Worm (Caenorhabditis elegans) whole organism, young adult: ENCODE data around the gene sec-61.A.

Experiments used
- B0261.1 ChIP-seq: sonication (generic microtip); optimal IDR thresholded peaks from 2 replicates; lab custom pipeline; 2016; ENCODE audit warnings: mild to moderate bottlenecking, missing genetic modification characterization, moderate library complexity, missing compliant biosample characterization
- B0336.3 ChIP-seq: fragments of 200-800 bp; sonication (Bioruptor generic); IDR thresholded peaks from 2 replicates; pipeline ENCODE4 v1.3.6; 2022; ENCODE audit warnings: missing genetic modification characterization, missing compliant biosample characterization
- C17E4.6 ChIP-seq: fragments of 200-800 bp; sonication (Bioruptor generic); IDR thresholded peaks from 2 replicates; pipeline ENCODE4 v1.3.6; 2022; ENCODE audit warnings: missing genetic modification reagents, missing genetic modification characterization, missing compliant biosample characterization
- F33H1.4 ChIP-seq: fragments of 200-800 bp; sonication (Bioruptor generic); IDR thresholded peaks from 2 replicates; pipeline ENCODE4 v1.3.6; 2022; ENCODE audit warnings: missing genetic modification reagents, missing genetic modification characterization, missing compliant biosample characterization
- F49E8.2 ChIP-seq: sonication (generic microtip); optimal IDR thresholded peaks from 3 replicates; lab custom pipeline; 2017; ENCODE audit warnings: missing genetic modification characterization, mild to moderate bottlenecking, missing compliant biosample characterization, antibody characterized with exemption, moderate library complexity; ENCODE audit not compliant: insufficient read depth
- F55B11.4 ChIP-seq: sonication (generic microtip); optimal IDR thresholded peaks from 2 replicates; lab custom pipeline; 2016; ENCODE audit warnings: missing compliant biosample characterization, missing genetic modification characterization, borderline replicate concordance; ENCODE audit not compliant: insufficient read depth
- F57A8.1 ChIP-seq: fragments of 200-800 bp; sonication (Bioruptor generic); optimal IDR thresholded peaks from 2 replicates; lab custom pipeline; 2018; ENCODE audit warnings: mild to moderate bottlenecking, missing genetic modification characterization, moderate library complexity, missing compliant biosample characterization
- K12H6.12 ChIP-seq: fragments of 200-800 bp; sonication (Bioruptor generic); optimal IDR thresholded peaks from 2 replicates; lab custom pipeline; 2018; ENCODE audit warnings: mild to moderate bottlenecking, missing genetic modification characterization, missing compliant biosample characterization
- Y56A3A.18 ChIP-seq: fragments of 200-800 bp; sonication (Bioruptor generic); IDR thresholded peaks from 2 replicates; pipeline ENCODE4 v1.3.6; 2022; ENCODE audit warnings: missing genetic modification reagents, missing genetic modification characterization, missing compliant biosample characterization
- akir-1 ChIP-seq: fragments of 200-800 bp; sonication (Bioruptor generic); optimal IDR thresholded peaks from 2 replicates; lab custom pipeline; 2018; ENCODE audit warnings: mild to moderate bottlenecking, missing genetic modification characterization, moderate library complexity, missing compliant biosample characterization
- atf-7 ChIP-seq: sonication (generic microtip); optimal IDR thresholded peaks from 2 replicates; lab custom pipeline; 2017; ENCODE audit warnings: mild to moderate bottlenecking, missing genetic modification characterization, missing compliant biosample characterization
- attf-5 ChIP-seq: fragments of 200-800 bp; sonication (Bioruptor generic); optimal IDR thresholded peaks from 2 replicates; lab custom pipeline; 2018; ENCODE audit warnings: mild to moderate bottlenecking, missing genetic modification characterization, missing compliant biosample characterization
- attf-6 ChIP-seq: fragments of 200-800 bp; sonication (Bioruptor generic); IDR thresholded peaks from 2 replicates; pipeline ENCODE4 v1.3.6; 2022; ENCODE audit warnings: missing genetic modification reagents, missing genetic modification characterization, missing compliant biosample characterization
- cebp-1 ChIP-seq, 2 experiments: fragments of 200-800 bp in 1 of 2; sonication (Bioruptor generic) in 1 of 2; sonication (generic microtip) in 1 of 2; IDR thresholded peaks in 1 of 2; optimal IDR thresholded peaks in 1 of 2; 2 replicates each; pipeline versions ENCODE4 v1.3.6 to Lab custom; 2017 to 2022; ENCODE audit warnings: missing compliant biosample characterization in 2 of 2, missing genetic modification characterization in 2 of 2, mild to moderate bottlenecking in 1 of 2, missing genetic modification reagents in 1 of 2, moderate library complexity in 1 of 2
- dox-1 ChIP-seq: fragments of 200-800 bp; sonication (Bioruptor generic); IDR thresholded peaks from 2 replicates; pipeline ENCODE4 v1.3.6; 2022; ENCODE audit warnings: missing genetic modification reagents, missing genetic modification characterization, missing compliant biosample characterization
- dpl-1 ChIP-seq: fragments of 150-350 bp; optimal IDR thresholded peaks from 2 replicates; lab custom pipeline; 2014; ENCODE audit warnings: missing biosample characterization, missing genetic modification reagents, missing genetic modification characterization
- ekl-4 ChIP-seq: fragments of 200-800 bp; sonication (Bioruptor generic); IDR thresholded peaks from 2 replicates; pipeline ENCODE4 v1.3.6; 2022; ENCODE audit warnings: missing genetic modification reagents, missing genetic modification characterization, missing compliant biosample characterization
- hmg-1.2 ChIP-seq: fragments of 200-800 bp; sonication (Bioruptor generic); IDR thresholded peaks from 2 replicates; pipeline ENCODE4 v1.3.6; 2022; ENCODE audit warnings: missing genetic modification reagents, missing genetic modification characterization, missing compliant biosample characterization
- let-607 ChIP-seq, 2 experiments: fragments of 200-800 bp in 1 of 2; sonication (Bioruptor generic) in 1 of 2; sonication (generic microtip) in 1 of 2; optimal IDR thresholded peaks; 2 replicates each; lab custom pipeline; 2016 to 2018; ENCODE audit warnings: mild to moderate bottlenecking in 2 of 2, missing compliant biosample characterization in 2 of 2, missing genetic modification characterization in 2 of 2, moderate library complexity in 2 of 2, missing genotype in 1 of 2
- lin-40 ChIP-seq: sonication (generic microtip); optimal IDR thresholded peaks from 2 replicates; lab custom pipeline; 2016; ENCODE audit warnings: missing genetic modification characterization, mild to moderate bottlenecking, missing compliant biosample characterization, missing genotype, missing genetic modification reagents
- lin-54 ChIP-seq: fragments of 200-800 bp; sonication (Bioruptor generic); optimal IDR thresholded peaks from 2 replicates; lab custom pipeline; 2018; ENCODE audit warnings: mild to moderate bottlenecking, missing genetic modification characterization, missing compliant biosample characterization
- lsl-1 ChIP-seq: fragments of 200-800 bp; sonication (Bioruptor generic); optimal IDR thresholded peaks from 2 replicates; lab custom pipeline; 2018; ENCODE audit warnings: mild to moderate bottlenecking, missing genetic modification characterization, moderate library complexity, missing compliant biosample characterization
- mes-4 ChIP-seq: sonication (generic microtip); optimal IDR thresholded peaks from 2 replicates; lab custom pipeline; 2016; ENCODE audit warnings: missing genotype, missing genetic modification characterization, missing compliant biosample characterization
- nfya-1 ChIP-seq: sonication (generic microtip); optimal IDR thresholded peaks from 2 replicates; lab custom pipeline; 2017; ENCODE audit warnings: antibody characterized with exemption, missing compliant biosample characterization, missing genetic modification characterization, borderline replicate concordance; ENCODE audit not compliant: insufficient read depth
- nhr-80 ChIP-seq: sonication (generic microtip); optimal IDR thresholded peaks from 2 replicates; lab custom pipeline; 2016; ENCODE audit warnings: missing genetic modification characterization, missing compliant biosample characterization
- nhr-90 ChIP-seq: sonication (generic microtip); optimal IDR thresholded peaks from 2 replicates; lab custom pipeline; 2016; ENCODE audit warnings: missing genotype, mild to moderate bottlenecking, missing genetic modification characterization, missing compliant biosample characterization
- pbrm-1 ChIP-seq: fragments of 200-800 bp; sonication (Bioruptor generic); IDR thresholded peaks from 2 replicates; pipeline ENCODE4 v1.3.6; 2022; ENCODE audit warnings: missing genetic modification reagents, missing genetic modification characterization, missing compliant biosample characterization
- rec-8 ChIP-seq, 2 experiments: sonication (generic microtip); optimal IDR thresholded peaks; 2 replicates each; lab custom pipeline; 2016; ENCODE audit warnings: mild to moderate bottlenecking in 2 of 2, missing genetic modification characterization in 2 of 2, missing genetic modification reagents in 2 of 2, missing genotype in 2 of 2, missing biosample characterization in 1 of 2, missing compliant biosample characterization in 1 of 2, moderate library complexity in 1 of 2
- sdz-38 ChIP-seq: sonication (generic microtip); optimal IDR thresholded peaks from 2 replicates; lab custom pipeline; 2016; ENCODE audit warnings: missing genotype, missing genetic modification characterization, missing compliant biosample characterization
- snpc-4 ChIP-seq, 5 experiments: fragments of 150-350 bp in 1 of 5; sonication (generic microtip) in 4 of 5; optimal IDR thresholded peaks; 2 replicates each; lab custom pipeline; 2014 to 2018; ENCODE audit warnings: missing genetic modification characterization in 5 of 5, missing biosample characterization in 3 of 5, antibody characterized with exemption in 2 of 5, mild to moderate bottlenecking in 2 of 5, missing compliant biosample characterization in 2 of 5, missing genotype in 2 of 5, moderate library complexity in 2 of 5, missing genetic modification reagents in 1 of 5
- tbp1 ChIP-seq: fragments of 200-800 bp; sonication (Bioruptor generic); optimal IDR thresholded peaks from 2 replicates; lab custom pipeline; 2018; ENCODE audit warnings: mild to moderate bottlenecking, missing genetic modification characterization, missing compliant biosample characterization
- ztf-25 ChIP-seq: fragments of 200-800 bp; sonication (Bioruptor generic); IDR thresholded peaks from 2 replicates; pipeline ENCODE4 v1.3.6; 2022; ENCODE audit warnings: missing genetic modification reagents, missing genetic modification characterization, missing compliant biosample characterization
- ztf-28 ChIP-seq: fragments of 200-800 bp; sonication (Bioruptor generic); IDR thresholded peaks from 2 replicates; pipeline ENCODE4 v1.3.6; 2022; ENCODE audit warnings: missing genetic modification reagents, missing genetic modification characterization, missing compliant biosample characterization

Gene sec-61.A

DNA sequence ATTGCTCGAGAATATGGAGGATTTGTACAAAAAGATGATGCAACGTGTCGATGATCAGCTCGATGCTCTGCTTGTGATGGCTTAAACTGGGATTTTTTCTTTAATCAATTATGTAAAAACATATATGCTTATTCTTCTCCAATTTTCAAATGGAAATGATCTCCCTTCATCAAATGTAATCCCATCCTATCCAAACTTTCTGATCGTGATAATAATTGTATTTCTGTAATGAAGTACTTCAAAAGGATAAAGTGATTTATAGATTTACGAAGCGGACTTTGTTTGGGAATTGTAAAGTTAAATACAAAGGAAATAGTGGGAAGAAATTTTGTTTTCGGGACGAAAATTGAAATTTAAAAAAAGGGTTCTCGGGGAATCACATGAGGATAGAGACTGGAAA is 34.5 kb downstream of the sec-61.A start (continued):
- TF ChIP-seq cebp-1 (GFP tag; IDR thresholded peaks at IDR 0.05; lab: Robert Waterston, UW) (no peak), cebp-1 (tag; optimal IDR thresholded peaks at IDR 0.05; lab: Kevin White, UChicago) (peak; percentile 25), nfya-1 (no peak), ztf-25 (GFP tag; lab: Robert Waterston, UW) (no peak), nhr-90 (tag; lab: Kevin White, UChicago) (no peak), rec-8 (tag; optimal IDR thresholded peaks at IDR 0.05; lab: Kevin White, UChicago) (peak in 1 of 2 experiments; percentile 32), atf-7 (no peak), ztf-28 (GFP tag; lab: Robert Waterston, UW) (no peak)

DNA sequence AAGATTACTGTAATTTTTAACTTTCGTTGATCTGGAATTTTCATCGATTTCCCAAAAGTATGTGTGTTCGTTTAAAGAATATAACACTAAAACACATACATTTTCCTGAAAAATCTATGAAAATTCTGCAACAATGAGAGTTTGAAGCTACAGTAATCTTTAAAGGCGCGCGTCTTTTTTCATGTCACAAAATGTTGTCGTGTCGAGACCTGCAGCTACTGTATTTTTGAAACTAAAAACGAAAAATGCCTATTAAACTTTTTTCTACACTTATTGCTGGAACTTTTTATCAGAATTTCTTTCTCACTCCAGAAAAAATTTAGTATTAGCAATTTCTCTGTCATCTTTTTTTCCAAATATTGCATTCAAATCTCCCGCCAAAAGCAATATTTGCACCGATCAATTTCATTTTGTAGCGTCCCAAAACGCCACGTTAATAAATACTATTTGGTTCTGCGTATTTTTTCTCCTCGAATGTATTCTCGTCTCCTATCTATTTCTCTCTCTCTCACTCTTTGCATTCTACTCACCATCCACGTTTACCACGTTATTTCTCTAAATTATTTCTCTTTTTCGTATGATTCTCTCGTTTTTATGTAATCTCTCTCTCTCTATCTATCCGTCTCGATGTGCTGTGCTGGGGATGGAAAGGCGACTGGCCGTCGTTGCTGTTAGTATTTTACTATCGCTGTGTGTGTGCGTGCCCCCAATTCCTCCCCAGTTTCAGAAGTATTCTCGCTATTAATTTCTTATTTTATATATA is 38.5 kb downstream of the sec-61.A start, which contains the start of gene melo-1:
Gene melo-1 (plus strand): TSS at position 658 of the 763 bp plus-strand sequence.
- peak; percentile 94 for TF ChIP-seq hmg-1.2
- peak; percentile 38; the same call in 1 of the 2 replicates for TF ChIP-seq F33H1.4
- TF ChIP-seq sdz-38 (tag; lab: Kevin White, UChicago): no peak
- no peak for TF ChIP-seq akir-1 (GFP tag; lab: Kevin White, UChicago)
- no peak for TF ChIP-seq F55B11.4 (tag; lab: Kevin White, UChicago)
- no peak for TF ChIP-seq ztf-28 (GFP tag; lab: Robert Waterston, UW)
- TF ChIP-seq attf-6 (GFP tag; lab: Robert Waterston, UW): 0 out of 2 replicates have a peak, but pooled peaks have one; percentile 14
- TF ChIP-seq pbrm-1 (GFP tag; lab: Robert Waterston, UW): peak; percentile 22; the same call in 1 of the 2 replicates
- TF ChIP-seq snpc-4 (GFP tag; optimal IDR thresholded peaks at IDR 0.05; lab: Kevin White, UChicago): no peak
- TF ChIP-seq snpc-4 (tag; optimal IDR thresholded peaks at IDR 0.05; lab: Kevin White, UChicago): peak; percentile 8 to 67 (median 40)
- TF ChIP-seq atf-7: no peak
- TF ChIP-seq tbp1: no peak
- no peak for TF ChIP-seq K12H6.12 (tag; lab: Kevin White, UChicago)
- TF ChIP-seq attf-5: peak; percentile 46
- TF ChIP-seq F49E8.2 (tag; lab: Kevin White, UChicago): no peak
- TF ChIP-seq lin-54 (GFP tag; lab: Kevin White, UChicago): peak; percentile 23
- TF ChIP-seq dpl-1 (GFP tag; lab: Kevin White, UChicago): no peak
- no peak for TF ChIP-seq cebp-1 (GFP tag; IDR thresholded peaks at IDR 0.05; lab: Robert Waterston, UW)
- peak; percentile 64 for TF ChIP-seq cebp-1 (tag; optimal IDR thresholded peaks at IDR 0.05; lab: Kevin White, UChicago)
- TF ChIP-seq let-607 (tag; optimal IDR thresholded peaks at IDR 0.05; lab: Kevin White, UChicago): peak; percentile 76 to 80
- TF ChIP-seq lsl-1 (GFP tag; lab: Kevin White, UChicago): peak; percentile 76
- peak; percentile 7 for TF ChIP-seq lin-40 (tag; lab: Kevin White, UChicago)
- no peak for TF ChIP-seq ekl-4 (GFP tag; lab: Robert Waterston, UW)
- TF ChIP-seq nfya-1: no peak
- no peak for TF ChIP-seq mes-4 (tag; lab: Kevin White, UChicago)
- TF ChIP-seq F57A8.1 (GFP tag; lab: Kevin White, UChicago): no peak
- peak; percentile 29 for TF ChIP-seq nhr-80 (tag; lab: Kevin White, UChicago)
- 0 out of 2 replicates have a peak, but pooled peaks have one; percentile 18 for TF ChIP-seq B0336.3
- TF ChIP-seq dox-1 (GFP tag; lab: Robert Waterston, UW): peak; percentile 39; the same call in 1 of the 2 replicates
- no peak for TF ChIP-seq Y56A3A.18 (GFP tag; lab: Robert Waterston, UW)
- TF ChIP-seq C17E4.6 (GFP tag; lab: Robert Waterston, UW): no peak
- TF ChIP-seq B0261.1 (tag; lab: Kevin White, UChicago): no peak
